Worm (Caenorhabditis elegans) whole organism, L1 larva: ENCODE data around the gene acl-1.
A peak's percentile ranks its signal among the peaks of the same experiment; 100 is the strongest.

Experiments used
- C04F5.9 ChIP-seq: sonication (generic microtip); optimal IDR thresholded peaks from 2 replicates; lab custom pipeline; 2016; ENCODE audit warnings: missing genetic modification characterization, missing compliant biosample characterization
- alr-1 ChIP-seq: fragments of 200-800 bp; sonication (Bioruptor generic); optimal IDR thresholded peaks from 2 replicates; lab custom pipeline; 2018; ENCODE audit warnings: borderline replicate concordance, mild to moderate bottlenecking, missing genetic modification characterization, missing compliant biosample characterization
- efl-1 ChIP-seq, 4 experiments: fragments of 150-350 bp; optimal IDR thresholded peaks in 3 of 4; peaks in 1 of 4; 1 replicate in 1 of 4; 2 replicates in 3 of 4; lab custom pipeline; 2014; ENCODE audit warnings: missing biosample characterization in 2 of 4, missing genetic modification characterization in 2 of 4, missing genetic modification reagents in 2 of 4
- elt-3 ChIP-seq, 6 experiments: fragments of 150-350 bp in 1 of 6; sonication (generic microtip); optimal IDR thresholded peaks; 2 replicates each; lab custom pipeline; 2017 to 2018; ENCODE audit warnings: missing biosample characterization in 6 of 6, missing genetic modification characterization in 6 of 6, inconsistent platforms in 1 of 6
- ets-5 ChIP-seq: fragments of 200-800 bp; sonication (Bioruptor generic); IDR thresholded peaks from 2 replicates; pipeline ENCODE4 v1.3.6; 2022; ENCODE audit warnings: missing genetic modification characterization, missing compliant biosample characterization
- fkh-10 ChIP-seq: sonication (generic microtip); optimal IDR thresholded peaks from 2 replicates; lab custom pipeline; 2017; ENCODE audit warnings: missing biosample characterization, missing genetic modification reagents, missing genetic modification characterization
- fkh-8 ChIP-seq: sonication (generic microtip); optimal IDR thresholded peaks from 2 replicates; lab custom pipeline; 2016; ENCODE audit warnings: mild to moderate bottlenecking, missing genetic modification characterization, missing compliant biosample characterization
- jun-1 ChIP-seq: fragments of 150-350 bp; optimal IDR thresholded peaks from 2 replicates; lab custom pipeline; 2014; ENCODE audit warnings: missing biosample characterization, missing genetic modification reagents, missing genetic modification characterization
- lin-14 ChIP-seq: fragments of 200-800 bp; sonication (Bioruptor generic); optimal IDR thresholded peaks from 2 replicates; lab custom pipeline; 2018; ENCODE audit warnings: mild to moderate bottlenecking, missing genetic modification characterization, moderate library complexity, missing compliant biosample characterization
- lsy-2 ChIP-seq, 2 experiments: fragments of 150-350 bp; optimal IDR thresholded peaks; 2 replicates each; lab custom pipeline; 2014; ENCODE audit warnings: missing biosample characterization in 2 of 2, missing genetic modification characterization in 2 of 2
- pqm-1 ChIP-seq: sonication (generic microtip); optimal IDR thresholded peaks from 3 replicates; lab custom pipeline; 2017; ENCODE audit warnings: missing biosample characterization, missing genetic modification characterization
- skn-1 ChIP-seq: fragments of 150-350 bp; optimal IDR thresholded peaks from 2 replicates; lab custom pipeline; 2014; ENCODE audit warnings: missing biosample characterization, missing genetic modification characterization
- snpc-4 ChIP-seq: fragments of 150-350 bp; optimal IDR thresholded peaks from 2 replicates; lab custom pipeline; 2014; ENCODE audit warnings: missing biosample characterization, missing genetic modification characterization
- ztf-4 ChIP-seq: fragments of 150-350 bp; optimal IDR thresholded peaks from 2 replicates; lab custom pipeline; 2014; ENCODE audit warnings: missing biosample characterization, missing genetic modification characterization

ce11 chrX:15841086-15841622 lies 8.5 kb upstream of the acl-1 start, which contains the start of gene serp-1.1:
- TF ChIP-seq fkh-8 (tag; lab: Kevin White, UChicago) (peak; percentile 94), ztf-4 (tag; lab: Kevin White, UChicago) (peak; percentile 97), lin-14 (GFP tag; lab: Kevin White, UChicago) (peak; percentile 100), pqm-1 (tag; lab: Kevin White, UChicago) (peak; percentile 81), jun-1 (tag; lab: Kevin White, UChicago) (peak; percentile 98), efl-1 (optimal IDR thresholded peaks at IDR 0.05; lab: Kevin White, UChicago) (peak; percentile 86 to 93), efl-1 (GFP tag; optimal IDR thresholded peaks at IDR 0.05 in 1 of 2; lab: Kevin White, UChicago) (peak; percentile 69 to 97), ets-5 (GFP tag; lab: Robert Waterston, UW) (no peak), C04F5.9 (peak; percentile 85), skn-1 (tag; lab: Kevin White, UChicago) (peak; percentile 94), snpc-4 (tag; lab: Kevin White, UChicago) (peak; percentile 90), elt-3 (tag; optimal IDR thresholded peaks at IDR 0.05; lab: Kevin White, UChicago) (peak; percentile 89 to 99 (median 98)), fkh-10 (peak; percentile 92), alr-1 (tag; lab: Kevin White, UChicago) (no peak), lsy-2 (tag; optimal IDR thresholded peaks at IDR 0.05; lab: Kevin White, UChicago) (peak; percentile 100)
